Fruit fly (Drosophila melanogaster) whole organism, embryonic: ENCODE data around the gene Tpr2.
A peak's percentile ranks its signal among the peaks of the same experiment; 100 is the strongest.

Experiments used
- Abd-B ChIP-seq: fragments of 200-800 bp; sonication (Bioruptor generic); optimal IDR thresholded peaks from 2 replicates; lab custom pipeline; 2018; ENCODE audit warnings: missing biosample characterization, mild to moderate bottlenecking, missing genetic modification characterization, moderate library complexity
- Blimp-1 ChIP-seq: fragments of 200-800 bp; sonication (Bioruptor generic); optimal IDR thresholded peaks from 3 replicates; lab custom pipeline; 2018; ENCODE audit warnings: missing biosample characterization, missing genetic modification characterization, mild to moderate bottlenecking, moderate library complexity, missing genetic modification reagents
- CG10979 ChIP-seq: fragments of 200-800 bp; sonication (Bioruptor generic); optimal IDR thresholded peaks from 2 replicates; lab custom pipeline; 2018; ENCODE audit warnings: missing biosample characterization, mild to moderate bottlenecking, missing genetic modification characterization, moderate library complexity
- CG11398 ChIP-seq: fragments of 200-800 bp; sonication (Bioruptor generic); optimal IDR thresholded peaks from 2 replicates; lab custom pipeline; 2016; ENCODE audit warnings: missing biosample characterization, missing genetic modification characterization
- CG11695 ChIP-seq: fragments of 200-800 bp; sonication (Bioruptor generic); IDR thresholded peaks from 3 replicates; pipeline ENCODE4 v1.3.6; 2022; ENCODE audit warnings: missing biosample characterization, missing genetic modification characterization
- CG12104 ChIP-seq: fragments of 200-800 bp; sonication (Bioruptor generic); optimal IDR thresholded peaks from 3 replicates; lab custom pipeline; 2016; ENCODE audit warnings: missing biosample characterization, missing genetic modification characterization
- CG1233 ChIP-seq: fragments of 200-800 bp; sonication (Bioruptor generic); optimal IDR thresholded peaks from 4 replicates; lab custom pipeline; 2018; ENCODE audit warnings: missing biosample characterization, mild to moderate bottlenecking, missing genetic modification characterization
- CG12659 ChIP-seq: fragments of 200-800 bp; sonication (Bioruptor generic); optimal IDR thresholded peaks from 3 replicates; lab custom pipeline; 2017; ENCODE audit warnings: mild to moderate bottlenecking, missing biosample characterization, missing genetic modification reagents, missing genetic modification characterization
- CG14014 ChIP-seq: fragments of 200-800 bp; sonication (Bioruptor generic); IDR thresholded peaks from 2 replicates; pipeline ENCODE4 v1.3.6; 2022; ENCODE audit warnings: missing biosample characterization, missing genetic modification characterization
- CG1647 ChIP-seq: fragments of 200-800 bp; sonication (Bioruptor generic); optimal IDR thresholded peaks from 3 replicates; lab custom pipeline; 2016; ENCODE audit warnings: missing biosample characterization, missing genetic modification characterization
- CG17612 ChIP-seq: fragments of 200-800 bp; sonication (Bioruptor generic); IDR thresholded peaks from 2 replicates; pipeline ENCODE4 v1.3.6; 2022; ENCODE audit warnings: missing biosample characterization, missing genetic modification characterization
- CG18599 ChIP-seq: fragments of 200-800 bp; sonication (Bioruptor generic); optimal IDR thresholded peaks from 3 replicates; lab custom pipeline; 2017; ENCODE audit warnings: missing biosample characterization, missing genetic modification characterization, mild to moderate bottlenecking, moderate library complexity, missing genetic modification reagents
- CG31441 ChIP-seq: fragments of 200-800 bp; sonication (Bioruptor generic); IDR thresholded peaks from 2 replicates; pipeline ENCODE4 v1.3.6; 2022; ENCODE audit warnings: missing biosample characterization, missing genetic modification characterization
- CG32772 ChIP-seq: fragments of 200-800 bp; sonication (Bioruptor generic); IDR thresholded peaks from 2 replicates; pipeline ENCODE4 v1.3.6; 2022; ENCODE audit warnings: missing biosample characterization, missing genetic modification characterization
- CG3995 ChIP-seq: fragments of 200-800 bp; sonication (Bioruptor generic); optimal IDR thresholded peaks from 3 replicates; lab custom pipeline; 2016; ENCODE audit warnings: missing biosample characterization, missing genetic modification characterization
- CG6254 ChIP-seq: fragments of 200-800 bp; sonication (Bioruptor generic); optimal IDR thresholded peaks from 3 replicates; lab custom pipeline; 2017; ENCODE audit warnings: mild to moderate bottlenecking, missing biosample characterization, missing genetic modification reagents, missing genetic modification characterization
- CG6765 ChIP-seq: fragments of 200-800 bp; sonication (Bioruptor generic); optimal IDR thresholded peaks from 3 replicates; lab custom pipeline; 2017; ENCODE audit warnings: missing biosample characterization, mild to moderate bottlenecking, missing genetic modification characterization
- CG7786 ChIP-seq: fragments of 200-800 bp; sonication (Bioruptor generic); optimal IDR thresholded peaks from 2 replicates; lab custom pipeline; 2016; ENCODE audit warnings: missing biosample characterization, missing genetic modification characterization
- Doc2 ChIP-seq: fragments of 200-800 bp; sonication (Bioruptor generic); IDR thresholded peaks from 2 replicates; pipeline ENCODE4 v1.3.6; 2022; ENCODE audit warnings: missing biosample characterization, missing genetic modification characterization
- Fer1 ChIP-seq: fragments of 200-800 bp; sonication (Bioruptor generic); optimal IDR thresholded peaks from 2 replicates; lab custom pipeline; 2017; ENCODE audit warnings: missing biosample characterization, mild to moderate bottlenecking, missing genetic modification characterization
- Fer3 ChIP-seq: fragments of 200-800 bp; sonication (Bioruptor generic); optimal IDR thresholded peaks from 2 replicates; lab custom pipeline; 2018; ENCODE audit warnings: missing biosample characterization, mild to moderate bottlenecking, missing genetic modification characterization, moderate library complexity
- GATAe ChIP-seq: fragments of 200-800 bp; sonication (Bioruptor generic); conservative IDR thresholded peaks from 2 replicates; pipeline ENCODE4 v1.3.6; 2022; ENCODE audit warnings: missing biosample characterization, missing genetic modification characterization
- HLH4C ChIP-seq: fragments of 200-800 bp; sonication (Bioruptor generic); IDR thresholded peaks from 3 replicates; pipeline ENCODE4 v1.3.6; 2022; ENCODE audit warnings: missing biosample characterization, missing genetic modification characterization; ENCODE audit not compliant: partially characterized antibody
- Hand ChIP-seq: fragments of 200-800 bp; sonication (Bioruptor generic); optimal IDR thresholded peaks from 2 replicates; lab custom pipeline; 2017; ENCODE audit warnings: mild to moderate bottlenecking, missing biosample characterization, missing genetic modification reagents, missing genetic modification characterization
- Hey ChIP-seq: fragments of 200-800 bp; sonication (Bioruptor generic); optimal IDR thresholded peaks from 3 replicates; lab custom pipeline; 2018; ENCODE audit warnings: missing biosample characterization, mild to moderate bottlenecking, missing genetic modification characterization
- Hr78 ChIP-seq, 2 experiments: fragments of 200-800 bp in 1 of 2; fragments of >200 bp in 1 of 2; sonication (Bioruptor generic) in 1 of 2; optimal IDR thresholded peaks; 2 replicates each; lab custom pipeline; 2017 to 2019; ENCODE audit warnings: missing biosample characterization in 2 of 2, missing genetic modification characterization in 2 of 2, mild to moderate bottlenecking in 1 of 2, moderate library complexity in 1 of 2
- NFAT ChIP-seq: fragments of 200-800 bp; sonication (Bioruptor generic); IDR thresholded peaks from 2 replicates; pipeline ENCODE4 v1.3.6; 2022; ENCODE audit warnings: missing biosample characterization, missing genetic modification characterization
- Rfx ChIP-seq: fragments of 200-800 bp; sonication (Bioruptor generic); IDR thresholded peaks from 2 replicates; pipeline ENCODE4 v1.3.6; 2022; ENCODE audit warnings: missing biosample characterization, missing genetic modification characterization
- Six4 ChIP-seq: fragments of 200-800 bp; sonication (Bioruptor generic); optimal IDR thresholded peaks from 2 replicates; lab custom pipeline; 2016; ENCODE audit warnings: missing biosample characterization, missing genetic modification characterization
- amos ChIP-seq: fragments of 200-800 bp; sonication (Bioruptor generic); IDR thresholded peaks from 2 replicates; pipeline ENCODE4 v1.3.6; 2022; ENCODE audit warnings: missing biosample characterization, missing genetic modification characterization; ENCODE audit not compliant: partially characterized antibody
- aop ChIP-seq: fragments of 200-800 bp; sonication (Bioruptor generic); IDR thresholded peaks from 2 replicates; pipeline ENCODE4 v1.3.6; 2022; ENCODE audit warnings: missing biosample characterization, missing genetic modification characterization
- ara ChIP-seq: fragments of 200-800 bp; sonication (Bioruptor generic); IDR thresholded peaks from 2 replicates; pipeline ENCODE4 v1.3.6; 2022; ENCODE audit warnings: missing biosample characterization, missing genetic modification characterization
- ato ChIP-seq: fragments of 200-800 bp; sonication (Bioruptor generic); IDR thresholded peaks from 2 replicates; pipeline ENCODE4 v1.3.6; 2022; ENCODE audit warnings: missing biosample characterization, missing genetic modification characterization; ENCODE audit not compliant: partially characterized antibody
- br ChIP-seq: fragments of >200 bp; optimal IDR thresholded peaks from 2 replicates; lab custom pipeline; 2017
- croc ChIP-seq: fragments of 200-800 bp; sonication (Bioruptor generic); conservative IDR thresholded peaks from 3 replicates; pipeline ENCODE4 v1.3.6; 2022; ENCODE audit warnings: missing biosample characterization, missing genetic modification characterization
- da ChIP-seq: fragments of 200-800 bp; sonication (Bioruptor generic); optimal IDR thresholded peaks from 2 replicates; lab custom pipeline; 2016; ENCODE audit warnings: missing biosample characterization, missing genetic modification characterization
- ems ChIP-seq: fragments of 200-800 bp; sonication (Bioruptor generic); optimal IDR thresholded peaks from 3 replicates; lab custom pipeline; 2016; ENCODE audit warnings: missing biosample characterization, missing genetic modification characterization
- eyg ChIP-seq: fragments of 200-800 bp; sonication (Bioruptor generic); optimal IDR thresholded peaks from 3 replicates; lab custom pipeline; 2016; ENCODE audit warnings: missing biosample characterization, missing genetic modification characterization
- hbn ChIP-seq: fragments of 200-800 bp; sonication (Bioruptor generic); IDR thresholded peaks from 2 replicates; pipeline ENCODE4 v1.3.6; 2022; ENCODE audit warnings: missing biosample characterization, missing genetic modification characterization; ENCODE audit not compliant: partially characterized antibody
- jigr1 ChIP-seq: fragments of 200-800 bp; sonication (Bioruptor generic); IDR thresholded peaks from 3 replicates; pipeline ENCODE4 v1.3.6; 2022; ENCODE audit warnings: missing biosample characterization, missing genetic modification characterization
- ken ChIP-seq: fragments of 200-800 bp; sonication (Bioruptor generic); IDR thresholded peaks from 3 replicates; pipeline ENCODE4 v1.3.6; 2022; ENCODE audit warnings: missing biosample characterization, missing genetic modification characterization
- nau ChIP-seq: fragments of 200-800 bp; sonication (Bioruptor generic); optimal IDR thresholded peaks from 3 replicates; lab custom pipeline; 2017; ENCODE audit warnings: missing biosample characterization, mild to moderate bottlenecking, missing genetic modification characterization, missing genetic modification reagents
- oc ChIP-seq: fragments of 200-800 bp; sonication (Bioruptor generic); optimal IDR thresholded peaks from 2 replicates; lab custom pipeline; 2018; ENCODE audit warnings: missing biosample characterization, mild to moderate bottlenecking, missing genetic modification characterization, moderate library complexity
- pros ChIP-seq: fragments of 200-800 bp; sonication (Bioruptor generic); optimal IDR thresholded peaks from 3 replicates; lab custom pipeline; 2019; ENCODE audit warnings: missing biosample characterization, mild to moderate bottlenecking, missing genetic modification characterization, moderate library complexity
- psq ChIP-seq: fragments of 200-800 bp; sonication (Bioruptor generic); optimal IDR thresholded peaks from 2 replicates; lab custom pipeline; 2017; ENCODE audit warnings: missing biosample characterization, missing genetic modification characterization
- repo ChIP-seq: fragments of 200-800 bp; sonication (Bioruptor generic); optimal IDR thresholded peaks from 2 replicates; lab custom pipeline; 2016; ENCODE audit warnings: missing biosample characterization, missing genetic modification characterization
- ro ChIP-seq: fragments of 200-800 bp; sonication (Bioruptor generic); IDR thresholded peaks from 2 replicates; pipeline ENCODE4 v1.3.6; 2022; ENCODE audit warnings: missing biosample characterization, missing genetic modification characterization
- salm ChIP-seq: fragments of 200-800 bp; sonication (Bioruptor generic); optimal IDR thresholded peaks from 2 replicates; lab custom pipeline; 2018; ENCODE audit warnings: missing biosample characterization, mild to moderate bottlenecking, missing genetic modification characterization
- slou ChIP-seq: fragments of 200-800 bp; sonication (Bioruptor generic); optimal IDR thresholded peaks from 3 replicates; lab custom pipeline; 2016; ENCODE audit warnings: missing biosample characterization, missing genetic modification characterization
- tap ChIP-seq: fragments of 200-800 bp; optimal IDR thresholded peaks from 3 replicates; lab custom pipeline; 2019; ENCODE audit warnings: missing biosample characterization, mild to moderate bottlenecking, missing genetic modification characterization, moderate library complexity
- unc-4 ChIP-seq: fragments of 200-800 bp; sonication (Bioruptor generic); IDR thresholded peaks from 2 replicates; pipeline ENCODE4 v1.3.6; 2022; ENCODE audit warnings: missing biosample characterization, missing genetic modification characterization; ENCODE audit not compliant: partially characterized antibody

Tpr2 gene

dm6 chr2L:16545772-16546171 lies 54.4 kb downstream of the Tpr2 start (continued):
- TF ChIP-seq Six4 (GFP tag; lab: Kevin White, UChicago) (no peak), Hey (tag; lab: Kevin White, UChicago) (no peak), slou (GFP tag; lab: Kevin White, UChicago) (peak; percentile 8), oc (tag; lab: Kevin White, UChicago) (peak; percentile 55), CG32772 (GFP tag; lab: Robert Waterston, UW) (0 out of 2 replicates have a peak, but pooled peaks have one; percentile 32), ken (GFP tag; lab: Robert Waterston, UW) (0 out of 3 replicates have a peak, but pooled peaks have one; percentile 47), Fer1 (GFP tag; lab: Kevin White, UChicago) (peak; percentile 90), jigr1 (GFP tag; lab: Robert Waterston, UW) (no peak), CG7786 (peak; percentile 41), CG14014 (GFP tag; lab: Robert Waterston, UW) (peak; percentile 73; the same call in 1 of the 2 replicates), psq (GFP tag; lab: Kevin White, UChicago) (no peak), ro (GFP tag; lab: Robert Waterston, UW) (no peak), CG12104 (GFP tag; lab: Kevin White, UChicago) (peak; percentile 46), tap (peak; percentile 47), HLH4C (GFP tag; lab: Robert Waterston, UW) (no peak), GATAe (GFP tag; lab: Robert Waterston, UW) (no peak), eyg (GFP tag; lab: Kevin White, UChicago) (peak; percentile 23), ato (GFP tag; lab: Robert Waterston, UW) (no peak), salm (peak; percentile 43), Abd-B (GFP tag; lab: Kevin White, UChicago) (peak; percentile 44), CG10979 (tag; lab: Kevin White, UChicago) (peak; percentile 60), CG17612 (GFP tag; lab: Robert Waterston, UW) (no peak), Rfx (peak; percentile 64), Doc2 (no peak), CG11398 (GFP tag; lab: Kevin White, UChicago) (peak; percentile 16), CG18599 (GFP tag; lab: Kevin White, UChicago) (peak; percentile 93), CG6765 (peak; percentile 3), CG1647 (peak; percentile 60), Blimp-1 (GFP tag; lab: Kevin White, UChicago) (peak; percentile 61), nau (GFP tag; lab: Kevin White, UChicago) (peak; percentile 53), CG12659 (peak; percentile 64), repo (GFP tag; lab: Kevin White, UChicago) (peak; percentile 18), pros (GFP tag; lab: Kevin White, UChicago) (no peak), CG31441 (GFP tag; lab: Robert Waterston, UW) (peak; percentile 75), ems (GFP tag; lab: Kevin White, UChicago) (peak; percentile 66), aop (GFP tag; lab: Robert Waterston, UW) (no peak), hbn (GFP tag; lab: Robert Waterston, UW) (no peak), Hand (GFP tag; lab: Kevin White, UChicago) (peak; percentile 78), CG1233 (GFP tag; lab: Kevin White, UChicago) (peak; percentile 47), CG6254 (no peak), NFAT (no peak), ara (GFP tag; lab: Robert Waterston, UW) (peak; percentile 60; the same call in 1 of the 2 replicates), CG11695 (GFP tag; lab: Robert Waterston, UW) (peak; percentile 60; the same call in 2 of the 3 replicates), Fer3 (tag; lab: Kevin White, UChicago) (peak; percentile 72), amos (no peak), da (GFP tag; lab: Kevin White, UChicago) (no peak), Hr78 (GFP tag; optimal IDR thresholded peaks at IDR 0.05; lab: Kevin White, UChicago) (no peak), unc-4 (GFP tag; lab: Robert Waterston, UW) (no peak), croc (GFP tag; lab: Robert Waterston, UW) (peak; percentile 25; the same call in 1 of the 3 replicates), CG3995 (GFP tag; lab: Kevin White, UChicago) (no peak), br (lab: Kevin White, UChicago) (no peak)
